Fruit fly (Drosophila melanogaster): ENCODE data around the gene CG12121.
A peak's percentile ranks its signal among the peaks of the same experiment; 100 is the strongest.

CG12121 gene

DNA sequence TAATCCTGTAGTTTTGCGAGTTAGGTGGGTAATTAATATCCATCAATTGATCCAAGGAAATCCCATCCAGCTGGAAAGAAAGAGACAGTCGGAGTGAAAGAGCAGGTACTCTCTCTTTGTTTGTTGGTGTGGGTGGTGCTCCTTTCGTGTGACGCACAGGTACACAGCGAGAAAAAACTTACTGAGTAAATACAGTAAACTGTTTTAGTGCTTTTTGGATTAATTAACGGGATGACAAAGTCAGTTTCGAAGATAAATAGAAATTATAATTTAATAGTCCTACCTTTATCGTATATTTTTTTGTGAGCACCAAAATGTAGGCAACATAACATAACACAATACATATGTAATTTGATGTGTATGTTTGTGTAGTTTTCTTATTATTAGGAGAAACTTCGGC, 15.9 kb upstream of the CG12121 start:
- TF ChIP-seq OdsH (GFP tag; optimal IDR thresholded peaks at IDR 0.05) (no peak), Hr78 (GFP tag; optimal IDR thresholded peaks at IDR 0.05) (no peak), HLH106 (tag; optimal IDR thresholded peaks at IDR 0.05) (peak; percentile 38), rgr (GFP tag; optimal IDR thresholded peaks at IDR 0.05) (peak; percentile 32), foxo (GFP tag; optimal IDR thresholded peaks at IDR 0.05) (peak in 1 of 2 experiments; percentile 44), br (GFP tag; optimal IDR thresholded peaks at IDR 0.05) (no peak), dl (GFP tag; optimal IDR thresholded peaks at IDR 0.05; ENCODE audit: insufficient read depth in 1 of 2, partially characterized antibody in 2 of 2) (no peak), h (GFP tag; optimal IDR thresholded peaks at IDR 0.05) (peak; percentile 30), fru (GFP tag; optimal IDR thresholded peaks at IDR 0.05) (peak; percentile 29), Sp1 (GFP tag; optimal IDR thresholded peaks at IDR 0.05) (peak; percentile 37), CrebA (GFP tag; optimal IDR thresholded peaks at IDR 0.05; ENCODE audit: borderline replicate concordance) (no peak), GATAd (GFP tag; optimal IDR thresholded peaks at IDR 0.05) (no peak), sage (GFP tag; optimal IDR thresholded peaks at IDR 0.05) (no peak), Mio (GFP tag; optimal IDR thresholded peaks at IDR 0.05) (no peak), dmrt93B (GFP tag; optimal IDR thresholded peaks at IDR 0.05) (no peak), sv (GFP tag; optimal IDR thresholded peaks at IDR 0.05) (no peak)

DNA sequence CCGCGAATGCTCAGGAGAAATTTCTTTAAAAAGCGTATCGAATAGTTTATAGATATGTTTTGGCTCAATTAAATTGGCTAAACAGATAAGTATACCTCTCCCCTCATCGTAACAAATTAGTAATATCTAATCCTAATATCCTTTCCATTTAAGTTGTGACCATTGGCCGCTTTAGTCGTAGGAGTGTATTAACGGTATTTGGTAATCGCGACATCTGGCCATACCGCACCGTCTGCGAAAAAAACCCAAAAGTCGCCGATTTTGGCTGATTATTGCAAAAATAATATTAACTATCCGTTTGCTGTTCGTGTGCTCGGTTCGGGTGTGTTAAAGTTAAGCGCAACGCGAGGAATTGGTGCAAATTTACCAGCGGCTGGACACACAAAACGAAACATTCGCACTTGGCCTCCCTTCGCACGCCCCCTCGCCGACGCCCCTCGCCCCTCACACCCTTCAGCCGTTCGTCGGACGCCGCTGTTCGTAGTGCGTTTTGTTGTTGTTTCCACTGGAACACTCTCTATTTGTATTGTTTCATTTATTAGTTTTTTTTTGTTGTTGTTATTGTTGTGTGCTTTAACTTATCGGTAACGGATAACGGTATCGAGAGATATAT, 15.1 kb upstream of the CG12121 start, which contains the start of the genes amx and Dsor1:
amx (minus strand) TSS at position 166 of the 613 bp plus-strand sequence.
Dsor1 (plus strand) TSS at position 172 of the 613 bp plus-strand sequence.
- TF ChIP-seq Rel (GFP tag; optimal IDR thresholded peaks at IDR 0.05) (no peak), Rel (tag; optimal IDR thresholded peaks at IDR 0.05) (peak; percentile 92), brk (GFP tag; optimal IDR thresholded peaks at IDR 0.05) (no peak), HLH106 (tag; optimal IDR thresholded peaks at IDR 0.05) (peak; percentile 9), Vsx2 (GFP tag; optimal IDR thresholded peaks at IDR 0.05; ENCODE audit: partially characterized antibody) (no peak), Hr83 (GFP tag; optimal IDR thresholded peaks at IDR 0.05; ENCODE audit: poor library complexity, severe bottlenecking) (no peak)

DNA sequence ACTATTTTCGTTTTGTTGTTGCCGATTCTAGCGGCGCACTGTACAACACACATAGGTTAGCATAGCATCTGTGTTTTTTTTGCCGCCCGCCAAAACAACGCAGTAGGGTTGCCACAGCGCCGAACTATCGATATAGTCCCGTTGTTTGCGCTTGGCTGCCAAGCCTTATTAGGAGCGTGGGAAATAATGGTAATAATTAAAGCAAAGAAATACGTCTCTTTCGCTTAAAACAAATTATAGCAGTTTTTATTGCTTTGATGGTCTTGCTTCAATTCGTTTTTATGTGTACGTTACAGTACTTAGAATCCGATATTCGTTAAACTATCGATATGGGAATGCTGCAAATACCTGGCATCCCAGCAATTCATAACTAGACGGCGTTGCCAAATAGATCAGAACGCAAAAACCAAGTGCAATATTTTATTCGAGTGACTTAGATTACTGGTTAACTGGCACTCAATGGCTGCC, 11.3 kb upstream of the CG12121 start, which contains the start of the genes mxc and Larp7:
mxc (minus strand) TSS at position 51 of the 468 bp plus-strand sequence.
Larp7 (plus strand) TSS at position 401 of the 468 bp plus-strand sequence.
- TF ChIP-seq psq (GFP tag; optimal IDR thresholded peaks at IDR 0.05) (peak; percentile 42), ey (GFP tag; optimal IDR thresholded peaks at IDR 0.05) (peak; percentile 78), rgr (GFP tag; optimal IDR thresholded peaks at IDR 0.05) (peak; percentile 74), N (GFP tag; optimal IDR thresholded peaks at IDR 0.05) (no peak), pan (optimal IDR thresholded peaks at IDR 0.05) (no peak), GATAd (GFP tag; optimal IDR thresholded peaks at IDR 0.05) (peak; percentile 10), dmrt93B (GFP tag; optimal IDR thresholded peaks at IDR 0.05) (peak; percentile 58), Rel (GFP tag; optimal IDR thresholded peaks at IDR 0.05) (no peak), Rel (tag; optimal IDR thresholded peaks at IDR 0.05) (peak; percentile 62), Vsx2 (GFP tag; optimal IDR thresholded peaks at IDR 0.05; ENCODE audit: partially characterized antibody) (no peak), CG9705 (GFP tag; optimal IDR thresholded peaks at IDR 0.05) (peak; percentile 55), usp (GFP tag; optimal IDR thresholded peaks at IDR 0.05) (no peak), OdsH (GFP tag; optimal IDR thresholded peaks at IDR 0.05) (peak; percentile 55), HLH106 (tag; optimal IDR thresholded peaks at IDR 0.05) (peak; percentile 76), CrebA (GFP tag; optimal IDR thresholded peaks at IDR 0.05; ENCODE audit: borderline replicate concordance) (no peak)

DNA sequence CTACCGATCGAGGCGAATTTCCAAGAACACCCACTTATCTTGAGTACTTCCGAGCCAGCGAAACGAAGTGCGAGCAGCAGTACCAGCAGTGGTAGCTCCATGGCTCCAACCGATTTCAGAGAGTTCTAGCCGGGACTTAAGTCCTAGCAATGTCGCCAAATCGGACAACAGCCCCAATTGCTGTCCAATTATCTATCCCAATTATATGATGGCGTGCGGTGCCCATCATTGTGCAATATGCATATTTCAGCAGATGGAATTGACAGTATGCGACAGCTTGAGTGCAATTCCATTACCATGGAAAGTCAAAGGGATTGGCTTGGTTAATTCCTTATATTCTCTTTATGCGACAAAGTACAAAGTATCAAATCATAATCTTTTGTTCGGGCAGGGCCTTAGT, 4.3 kb upstream of the CG12121 start, which contains the start of gene Ir8a:
Ir8a (minus strand) TSS at position 101 of the 400 bp plus-strand sequence.
- TF ChIP-seq psq (GFP tag; optimal IDR thresholded peaks at IDR 0.05) (no peak), h (GFP tag; optimal IDR thresholded peaks at IDR 0.05) (no peak), Jra (GFP tag; optimal IDR thresholded peaks at IDR 0.05) (no peak), CG9705 (GFP tag; optimal IDR thresholded peaks at IDR 0.05) (no peak), CG32264 (GFP tag; optimal IDR thresholded peaks at IDR 0.05) (no peak), HLH106 (tag; optimal IDR thresholded peaks at IDR 0.05) (no peak), N (GFP tag; optimal IDR thresholded peaks at IDR 0.05) (no peak), jim (GFP tag; optimal IDR thresholded peaks at IDR 0.05) (no peak), Hr83 (GFP tag; optimal IDR thresholded peaks at IDR 0.05; ENCODE audit: poor library complexity, severe bottlenecking) (no peak), GATAd (GFP tag; optimal IDR thresholded peaks at IDR 0.05) (no peak), Vsx2 (GFP tag; optimal IDR thresholded peaks at IDR 0.05; ENCODE audit: partially characterized antibody) (no peak), sage (GFP tag; optimal IDR thresholded peaks at IDR 0.05) (no peak), CrebA (GFP tag; optimal IDR thresholded peaks at IDR 0.05; ENCODE audit: borderline replicate concordance) (no peak), ey (GFP tag; optimal IDR thresholded peaks at IDR 0.05) (no peak)
